Worm (Caenorhabditis elegans) whole organism, mixed stage, embryonic: Measurements from ENCODE around the gene vit-2.

Source experiments
- M03D4.4 ChIP-seq: sonication (generic microtip); optimal IDR thresholded peaks from 2 replicates; lab custom pipeline; 2017; ENCODE audit warnings: mild to moderate bottlenecking, missing genetic modification characterization, missing compliant biosample characterization
- blmp-1 ChIP-seq: fragments of 150-350 bp; optimal IDR thresholded peaks from 2 replicates; lab custom pipeline; 2014; ENCODE audit warnings: missing biosample characterization, missing genetic modification characterization
- ceh-39 ChIP-seq: fragments of 150-350 bp; optimal IDR thresholded peaks from 2 replicates; lab custom pipeline; 2014; ENCODE audit warnings: missing biosample characterization, missing genetic modification characterization
- ceh-43 ChIP-seq: fragments of 200-800 bp; sonication (Bioruptor generic); optimal IDR thresholded peaks from 2 replicates; lab custom pipeline; 2018; ENCODE audit warnings: mild to moderate bottlenecking, missing genetic modification characterization, moderate library complexity, missing compliant biosample characterization
- ceh-83 ChIP-seq: fragments of 200-800 bp; sonication (Bioruptor generic); optimal IDR thresholded peaks from 2 replicates; lab custom pipeline; 2018; ENCODE audit warnings: mild to moderate bottlenecking, missing genetic modification characterization, missing compliant biosample characterization
- ces-1 ChIP-seq: fragments of 150-350 bp; optimal IDR thresholded peaks from 2 replicates; lab custom pipeline; 2014; ENCODE audit warnings: missing biosample characterization, missing genetic modification reagents, missing genetic modification characterization
- drap-1 ChIP-seq: fragments of 200-800 bp; sonication (Bioruptor generic); optimal IDR thresholded peaks from 3 replicates; lab custom pipeline; 2018; ENCODE audit warnings: mild to moderate bottlenecking, missing genetic modification characterization, missing compliant biosample characterization
- elt-1 ChIP-seq: sonication (generic microtip); optimal IDR thresholded peaks from 2 replicates; lab custom pipeline; 2017; ENCODE audit warnings: missing genetic modification characterization, mild to moderate bottlenecking, missing compliant biosample characterization, antibody characterized with exemption, moderate library complexity, borderline replicate concordance; ENCODE audit not compliant: insufficient read depth
- elt-3 ChIP-seq: fragments of 150-350 bp; optimal IDR thresholded peaks from 2 replicates; lab custom pipeline; 2014; ENCODE audit warnings: missing biosample characterization, missing genetic modification characterization
- flh-1 ChIP-seq: fragments of 200-800 bp; sonication (Bioruptor generic); optimal IDR thresholded peaks from 2 replicates; lab custom pipeline; 2018; ENCODE audit warnings: mild to moderate bottlenecking, missing genetic modification characterization, moderate library complexity, missing compliant biosample characterization
- ham-2 ChIP-seq: fragments of 200-800 bp; sonication (Bioruptor generic); optimal IDR thresholded peaks from 2 replicates; lab custom pipeline; 2018; ENCODE audit warnings: mild to moderate bottlenecking, missing genetic modification characterization, missing compliant biosample characterization
- hlh-1 ChIP-seq: fragments of 150-350 bp; optimal IDR thresholded peaks from 2 replicates; lab custom pipeline; 2014; ENCODE audit warnings: missing biosample characterization, missing genetic modification reagents, missing genetic modification characterization
- mep-1 ChIP-seq: fragments of 150-350 bp; optimal IDR thresholded peaks from 2 replicates; lab custom pipeline; 2017; ENCODE audit warnings: missing biosample characterization, missing genetic modification reagents, missing genetic modification characterization, inconsistent platforms
- mls-2 ChIP-seq: sonication (generic microtip); optimal IDR thresholded peaks from 2 replicates; lab custom pipeline; 2016; ENCODE audit warnings: mild to moderate bottlenecking, missing genetic modification characterization, moderate library complexity, missing compliant biosample characterization
- nhr-12 ChIP-seq: fragments of 150-350 bp; optimal IDR thresholded peaks from 2 replicates; lab custom pipeline; 2014; ENCODE audit warnings: missing biosample characterization, missing genetic modification characterization
- nhr-2 ChIP-seq: fragments of 150-350 bp; optimal IDR thresholded peaks from 2 replicates; lab custom pipeline; 2014; ENCODE audit warnings: missing biosample characterization, missing genetic modification characterization
- nhr-28 ChIP-seq: fragments of 150-350 bp; optimal IDR thresholded peaks from 2 replicates; lab custom pipeline; 2014; ENCODE audit warnings: missing biosample characterization, missing genetic modification characterization
- pha-4 ChIP-seq: fragments of 150-350 bp; optimal IDR thresholded peaks from 2 replicates; lab custom pipeline; 2018; ENCODE audit warnings: missing biosample characterization, missing genetic modification reagents, missing genetic modification characterization
- sem-2 ChIP-seq: fragments of 200-800 bp; sonication (Bioruptor generic); optimal IDR thresholded peaks from 2 replicates; lab custom pipeline; 2018; ENCODE audit warnings: mild to moderate bottlenecking, missing genetic modification characterization, missing compliant biosample characterization
- snpc-4 ChIP-seq: fragments of 150-350 bp; optimal IDR thresholded peaks from 2 replicates; lab custom pipeline; 2014; ENCODE audit warnings: missing biosample characterization, missing genetic modification characterization
- unc-39 ChIP-seq: fragments of 150-350 bp; optimal IDR thresholded peaks from 2 replicates; lab custom pipeline; 2014; ENCODE audit warnings: missing biosample characterization, missing genetic modification characterization
- unc-62 ChIP-seq: fragments of 150-350 bp; optimal IDR thresholded peaks from 2 replicates; lab custom pipeline; 2014; ENCODE audit warnings: missing biosample characterization, missing genetic modification reagents, missing genetic modification characterization
- zip-8 ChIP-seq: fragments of 150-350 bp; optimal IDR thresholded peaks from 2 replicates; lab custom pipeline; 2014; ENCODE audit warnings: missing biosample characterization, missing genetic modification characterization
- ztf-11 ChIP-seq: fragments of 150-350 bp; optimal IDR thresholded peaks from 2 replicates; lab custom pipeline; 2014; ENCODE audit warnings: missing biosample characterization, missing genetic modification characterization

The vit-2 gene

ce11 chrX:5150389-5150788 is 49.5 kb downstream of the vit-2 start, which contains the start of gene dpy-8:
Gene dpy-8 (minus strand): TSS chrX:5150476.
- TF ChIP-seq ztf-11 (tag; lab: Kevin White, UChicago) = no peak
- TF ChIP-seq mep-1 = no peak
- TF ChIP-seq blmp-1 (tag; lab: Kevin White, UChicago) = peak; percentile 63
- TF ChIP-seq ham-2 (GFP tag; lab: Kevin White, UChicago) = no peak
- TF ChIP-seq unc-62 (GFP tag; lab: Kevin White, UChicago) = no peak
- TF ChIP-seq, all 35 proteins: peak for 1

ce11 chrX:5151403-5151802 is 50.6 kb downstream of the vit-2 start:
- no peak for TF ChIP-seq pha-4 (tag; lab: Kevin White, UChicago)
- no peak for TF ChIP-seq ceh-83 (GFP tag; lab: Kevin White, UChicago)
- no peak for TF ChIP-seq nhr-2 (tag; lab: Kevin White, UChicago)
- no peak for TF ChIP-seq nhr-28 (tag; lab: Kevin White, UChicago)
- TF ChIP-seq nhr-12 (tag; lab: Kevin White, UChicago) = no peak
- TF ChIP-seq zip-8 = no peak
- TF ChIP-seq ces-1 (GFP tag; lab: Kevin White, UChicago) = no peak
- no peak for TF ChIP-seq M03D4.4 (tag; lab: Kevin White, UChicago)
- TF ChIP-seq unc-39 (tag; lab: Kevin White, UChicago) = no peak
- no peak for TF ChIP-seq flh-1 (GFP tag; lab: Kevin White, UChicago)
- TF ChIP-seq unc-62 (GFP tag; lab: Kevin White, UChicago) = no peak
- no peak for TF ChIP-seq ceh-39 (tag; lab: Kevin White, UChicago)
- no peak for TF ChIP-seq elt-1

- TF ChIP-seq ceh-43 (no peak), elt-3 (tag; lab: Kevin White, UChicago) (no peak), hlh-1 (tag; lab: Kevin White, UChicago) (no peak)
Measured at ce11 chrX:5151866-5152265, 51.0 kb downstream of the vit-2 start.

ce11 chrX:5152931-5153330 is 52.1 kb downstream of the vit-2 start:
- TF ChIP-seq ceh-83 (GFP tag; lab: Kevin White, UChicago) = no peak
- TF ChIP-seq ztf-11 (tag; lab: Kevin White, UChicago) = no peak

ce11 chrX:5154278-5154677 is 53.4 kb downstream of the vit-2 start, which contains the start of gene C31H2.3:
Gene C31H2.3 (minus strand): TSS chrX:5154378.
- no peak for TF ChIP-seq drap-1 (GFP tag; lab: Kevin White, UChicago)
- TF ChIP-seq ceh-83 (GFP tag; lab: Kevin White, UChicago) = no peak
- no peak for TF ChIP-seq sem-2 (GFP tag; lab: Kevin White, UChicago)
- no peak for TF ChIP-seq snpc-4 (tag; lab: Kevin White, UChicago)
- no peak for TF ChIP-seq ham-2 (GFP tag; lab: Kevin White, UChicago)
- TF ChIP-seq mls-2 (tag; lab: Kevin White, UChicago) = no peak
